Fruit fly (Drosophila melanogaster) whole organism, embryonic: Measurements from ENCODE around the gene asf1.

Experiments used
- Asciz ChIP-seq: fragments of 200-800 bp; sonication (Bioruptor generic); optimal IDR thresholded peaks from 2 replicates; lab custom pipeline; 2017; ENCODE audit warnings: missing biosample characterization, mild to moderate bottlenecking, missing genetic modification characterization, missing genetic modification reagents
- B-H2 ChIP-seq: fragments of 200-800 bp; sonication (Bioruptor generic); optimal IDR thresholded peaks from 2 replicates; lab custom pipeline; 2018; ENCODE audit warnings: missing biosample characterization, mild to moderate bottlenecking, missing genetic modification characterization
- CG10274 ChIP-seq: fragments of 200-800 bp; sonication (Bioruptor generic); optimal IDR thresholded peaks from 3 replicates; lab custom pipeline; 2017; ENCODE audit warnings: missing biosample characterization, mild to moderate bottlenecking, missing genetic modification characterization
- CG10431 ChIP-seq: fragments of 200-800 bp; sonication (Bioruptor generic); optimal IDR thresholded peaks from 3 replicates; lab custom pipeline; 2018; ENCODE audit warnings: missing biosample characterization, mild to moderate bottlenecking, missing genetic modification characterization
- CG11723 ChIP-seq: fragments of 200-800 bp; sonication (Bioruptor generic); optimal IDR thresholded peaks from 2 replicates; lab custom pipeline; 2017; ENCODE audit warnings: missing biosample characterization, mild to moderate bottlenecking, missing genetic modification characterization
- CG12391 ChIP-seq: fragments of 200-800 bp; sonication (Bioruptor generic); optimal IDR thresholded peaks from 3 replicates; lab custom pipeline; 2018; ENCODE audit warnings: missing biosample characterization, mild to moderate bottlenecking, missing genetic modification characterization, moderate library complexity
- CG18011 ChIP-seq: fragments of 200-800 bp; sonication (Bioruptor generic); optimal IDR thresholded peaks from 2 replicates; lab custom pipeline; 2017; ENCODE audit warnings: missing biosample characterization, missing genetic modification characterization, mild to moderate bottlenecking, moderate library complexity, missing genotype
- CG18599 ChIP-seq: fragments of 200-800 bp; sonication (Bioruptor generic); optimal IDR thresholded peaks from 3 replicates; lab custom pipeline; 2017; ENCODE audit warnings: missing biosample characterization, missing genetic modification characterization, mild to moderate bottlenecking, moderate library complexity, missing genetic modification reagents
- CG2129 ChIP-seq: fragments of 200-800 bp; sonication (Bioruptor generic); IDR thresholded peaks from 2 replicates; pipeline ENCODE4 v1.3.6; 2022; ENCODE audit warnings: missing biosample characterization, missing genetic modification characterization; ENCODE audit not compliant: partially characterized antibody
- CG31224 ChIP-seq: fragments of 200-800 bp; sonication (Bioruptor generic); IDR thresholded peaks from 2 replicates; pipeline ENCODE4 v1.3.6; 2022; ENCODE audit warnings: missing biosample characterization, missing genetic modification characterization
- CG5180 ChIP-seq: fragments of 200-800 bp; sonication (Bioruptor generic); optimal IDR thresholded peaks from 3 replicates; lab custom pipeline; 2017; ENCODE audit warnings: missing biosample characterization, missing genetic modification characterization, mild to moderate bottlenecking, moderate library complexity, missing genetic modification reagents
- CG5245 ChIP-seq: fragments of 200-800 bp; sonication (Bioruptor generic); optimal IDR thresholded peaks from 3 replicates; lab custom pipeline; 2016; ENCODE audit warnings: missing biosample characterization, missing genetic modification characterization
- CG6765 ChIP-seq: fragments of 200-800 bp; sonication (Bioruptor generic); optimal IDR thresholded peaks from 3 replicates; lab custom pipeline; 2017; ENCODE audit warnings: missing biosample characterization, mild to moderate bottlenecking, missing genetic modification characterization
- CG7745 ChIP-seq: fragments of 200-800 bp; sonication (Bioruptor generic); optimal IDR thresholded peaks from 2 replicates; lab custom pipeline; 2018; ENCODE audit warnings: missing biosample characterization, mild to moderate bottlenecking, missing genetic modification characterization, moderate library complexity
- CG9817 ChIP-seq: fragments of 200-800 bp; sonication (Bioruptor generic); optimal IDR thresholded peaks from 2 replicates; lab custom pipeline; 2018; ENCODE audit warnings: missing biosample characterization, mild to moderate bottlenecking, missing genetic modification characterization, moderate library complexity
- Deaf1 ChIP-seq: fragments of 200-800 bp; optimal IDR thresholded peaks from 3 replicates; lab custom pipeline; 2019; ENCODE audit warnings: missing biosample characterization, mild to moderate bottlenecking, missing genetic modification characterization, moderate library complexity
- Dip3 ChIP-seq: fragments of 200-800 bp; sonication (Bioruptor generic); optimal IDR thresholded peaks from 3 replicates; lab custom pipeline; 2016; ENCODE audit warnings: missing biosample characterization, missing genetic modification characterization
- Dll ChIP-seq: fragments of 200-800 bp; sonication (Bioruptor generic); IDR thresholded peaks from 4 replicates; pipeline ENCODE4 v1.3.6; 2022; ENCODE audit warnings: missing biosample characterization, missing genetic modification characterization; ENCODE audit not compliant: partially characterized antibody
- Dp ChIP-seq: fragments of 200-800 bp; sonication (Bioruptor generic); optimal IDR thresholded peaks from 2 replicates; lab custom pipeline; 2018; ENCODE audit warnings: missing biosample characterization, mild to moderate bottlenecking, missing genetic modification characterization, moderate library complexity
- ERR ChIP-seq: fragments of 200-800 bp; sonication (Bioruptor generic); optimal IDR thresholded peaks from 2 replicates; lab custom pipeline; 2016; ENCODE audit warnings: missing biosample characterization, missing genetic modification characterization
- HLH54F ChIP-seq: fragments of 200-800 bp; sonication (Bioruptor generic); optimal IDR thresholded peaks from 3 replicates; lab custom pipeline; 2016; ENCODE audit warnings: missing biosample characterization, missing genetic modification characterization
- Hey ChIP-seq: fragments of 200-800 bp; sonication (Bioruptor generic); optimal IDR thresholded peaks from 3 replicates; lab custom pipeline; 2018; ENCODE audit warnings: missing biosample characterization, mild to moderate bottlenecking, missing genetic modification characterization
- Hmx ChIP-seq: fragments of 200-800 bp; sonication (Bioruptor generic); optimal IDR thresholded peaks from 2 replicates; lab custom pipeline; 2016; ENCODE audit warnings: missing biosample characterization, missing genetic modification characterization
- MESR4 ChIP-seq: fragments of 200-800 bp; sonication (Bioruptor generic); optimal IDR thresholded peaks from 2 replicates; lab custom pipeline; 2018; ENCODE audit warnings: missing biosample characterization, mild to moderate bottlenecking, missing genetic modification characterization, moderate library complexity
- Med ChIP-seq: fragments of 200-800 bp; sonication (Bioruptor generic); peaks from one replicate; lab custom pipeline; 2016; ENCODE audit warnings: missing biosample characterization, missing genetic modification characterization, mild to moderate bottlenecking, inconsistent platforms, moderate library complexity
- NC2α ChIP-seq: fragments of 200-800 bp; sonication (Bioruptor generic); optimal IDR thresholded peaks from 2 replicates; lab custom pipeline; 2016; ENCODE audit warnings: missing biosample characterization, missing genetic modification characterization
- Scr ChIP-seq: fragments of 200-800 bp; sonication (Bioruptor generic); IDR thresholded peaks from 2 replicates; pipeline ENCODE4 v1.3.6; 2022; ENCODE audit warnings: missing biosample characterization, missing genetic modification characterization; ENCODE audit not compliant: partially characterized antibody
- Six4 ChIP-seq: fragments of 200-800 bp; sonication (Bioruptor generic); optimal IDR thresholded peaks from 2 replicates; lab custom pipeline; 2016; ENCODE audit warnings: missing biosample characterization, missing genetic modification characterization
- Sox102F ChIP-seq: fragments of 200-800 bp; sonication (Bioruptor generic); optimal IDR thresholded peaks from 2 replicates; lab custom pipeline; 2018; ENCODE audit warnings: missing biosample characterization, mild to moderate bottlenecking, missing genetic modification characterization, moderate library complexity
- Stat92E ChIP-seq, 3 experiments: fragments of >200 bp in 2 of 3; fragments of 200-800 bp in 1 of 3; sonication (Bioruptor generic) in 1 of 3; optimal IDR thresholded peaks; 2 replicates each; lab custom pipeline; 2017 to 2019; ENCODE audit warnings: missing biosample characterization in 3 of 3, missing genetic modification characterization in 3 of 3, mild to moderate bottlenecking in 1 of 3, moderate library complexity in 1 of 3
- Tbp ChIP-seq: fragments of >200 bp; optimal IDR thresholded peaks from 2 replicates; lab custom pipeline; 2018; ENCODE audit warnings: missing biosample characterization, missing genetic modification characterization
- Xbp1 ChIP-seq: fragments of 200-800 bp; sonication (Bioruptor generic); optimal IDR thresholded peaks from 3 replicates; lab custom pipeline; 2016; ENCODE audit warnings: missing biosample characterization, mild to moderate bottlenecking, missing genetic modification characterization
- ab ChIP-seq: fragments of 200-800 bp; sonication (Bioruptor generic); optimal IDR thresholded peaks from 2 replicates; lab custom pipeline; 2016; ENCODE audit warnings: missing biosample characterization, missing genetic modification characterization
- ase ChIP-seq: fragments of 200-800 bp; sonication (Bioruptor generic); IDR thresholded peaks from 3 replicates; pipeline ENCODE4 v1.3.6; 2022; ENCODE audit warnings: missing biosample characterization, missing genetic modification characterization
- az2 ChIP-seq: fragments of 200-800 bp; sonication (Bioruptor generic); optimal IDR thresholded peaks from 3 replicates; lab custom pipeline; 2016; ENCODE audit warnings: missing biosample characterization, missing genetic modification characterization
- cg ChIP-seq: fragments of 200-800 bp; sonication (Bioruptor generic); optimal IDR thresholded peaks from 3 replicates; lab custom pipeline; 2019; ENCODE audit warnings: missing biosample characterization, mild to moderate bottlenecking, missing genetic modification characterization, moderate library complexity
- ewg ChIP-seq: fragments of 200-800 bp; sonication (Bioruptor generic); optimal IDR thresholded peaks from 3 replicates; lab custom pipeline; 2017; ENCODE audit warnings: mild to moderate bottlenecking, missing biosample characterization, missing genetic modification reagents, missing genetic modification characterization
- fd64A ChIP-seq: fragments of 200-800 bp; sonication (Bioruptor generic); optimal IDR thresholded peaks from 3 replicates; lab custom pipeline; 2018; ENCODE audit warnings: missing biosample characterization, mild to moderate bottlenecking, missing genetic modification characterization
- fu2 ChIP-seq: fragments of 200-800 bp; sonication (Bioruptor generic); optimal IDR thresholded peaks from 2 replicates; lab custom pipeline; 2016; ENCODE audit warnings: missing biosample characterization, missing genetic modification characterization
- gce ChIP-seq: fragments of 200-800 bp; sonication (Bioruptor generic); IDR thresholded peaks from 3 replicates; pipeline ENCODE4 v1.3.6; 2022; ENCODE audit warnings: missing biosample characterization, missing genetic modification characterization
- gro ChIP-seq: fragments of 200-800 bp; sonication (Bioruptor generic); optimal IDR thresholded peaks from 2 replicates; lab custom pipeline; 2016; ENCODE audit warnings: missing biosample characterization, missing genetic modification characterization
- jigr1 ChIP-seq: fragments of 200-800 bp; sonication (Bioruptor generic); IDR thresholded peaks from 3 replicates; pipeline ENCODE4 v1.3.6; 2022; ENCODE audit warnings: missing biosample characterization, missing genetic modification characterization
- odd ChIP-seq: fragments of 200-800 bp; sonication (Bioruptor generic); optimal IDR thresholded peaks from 2 replicates; lab custom pipeline; 2017; ENCODE audit warnings: missing biosample characterization, mild to moderate bottlenecking, missing genetic modification characterization
- onecut ChIP-seq: fragments of 200-800 bp; sonication (Bioruptor generic); IDR thresholded peaks from 2 replicates; pipeline ENCODE4 v1.3.6; 2022; ENCODE audit warnings: missing biosample characterization, missing genetic modification characterization
- p53 ChIP-seq: fragments of 200-800 bp; sonication (Bioruptor generic); optimal IDR thresholded peaks from 2 replicates; lab custom pipeline; 2016; ENCODE audit warnings: missing biosample characterization, missing genetic modification characterization
- pita ChIP-seq: fragments of 200-800 bp; sonication (Bioruptor generic); optimal IDR thresholded peaks from 2 replicates; lab custom pipeline; 2017; ENCODE audit warnings: missing biosample characterization, mild to moderate bottlenecking, missing genetic modification characterization
- prd ChIP-seq, 3 experiments: fragments of >200 bp in 2 of 3; fragments of 200-800 bp in 1 of 3; sonication (Bioruptor generic) in 1 of 3; optimal IDR thresholded peaks in 2 of 3; IDR thresholded peaks in 1 of 3; 2 replicates in 2 of 3; 3 replicates in 1 of 3; pipeline versions ENCODE4 v1.3.6 to Lab custom; 2017 to 2022; ENCODE audit warnings: missing biosample characterization in 1 of 3, missing genetic modification characterization in 1 of 3
- tll ChIP-seq, 2 experiments: fragments of 200-800 bp in 1 of 2; fragments of >200 bp in 1 of 2; sonication (Bioruptor generic) in 1 of 2; optimal IDR thresholded peaks; 2 replicates each; lab custom pipeline; 2017 to 2019; ENCODE audit warnings: missing biosample characterization in 2 of 2, missing genetic modification characterization in 2 of 2, mild to moderate bottlenecking in 1 of 2, moderate library complexity in 1 of 2
- ttk ChIP-seq: fragments of 200-800 bp; sonication (Bioruptor generic); IDR thresholded peaks from 2 replicates; pipeline ENCODE4 v2.1.2; 2022; ENCODE audit warnings: missing biosample characterization, missing genetic modification characterization

Gene asf1

DNA sequence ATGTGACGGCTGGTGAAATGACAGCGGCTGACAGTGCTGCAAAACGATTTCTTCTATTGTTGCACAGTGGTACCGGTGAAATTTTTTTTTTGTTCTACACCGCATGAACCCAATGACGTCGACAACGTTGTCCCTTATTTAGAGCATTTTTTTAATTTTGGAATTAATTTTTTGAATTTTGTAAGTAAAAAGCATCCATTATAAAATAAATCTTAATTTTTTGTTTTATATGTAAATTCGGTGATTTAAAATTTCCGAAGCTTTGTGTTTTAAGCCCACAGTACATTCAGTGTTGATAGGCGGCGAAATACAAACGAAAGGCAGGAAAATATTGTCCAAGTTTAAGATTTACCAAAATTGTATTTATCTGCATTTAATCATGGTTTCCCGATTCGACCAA, 6.5 kb upstream of the asf1 start, which contains the start of the genes Lon and PIG-F (continued):
- TF ChIP-seq fu2 (GFP tag; lab: Kevin White, UChicago) (peak; percentile 98), CG7745 (tag; lab: Kevin White, UChicago) (peak; percentile 88), Dip3 (GFP tag; lab: Kevin White, UChicago) (peak; percentile 98), jigr1 (GFP tag; lab: Robert Waterston, UW) (peak; percentile 97), ttk (GFP tag; lab: Robert Waterston, UW) (peak; percentile 98), NC2α (peak; percentile 95), Hmx (peak; percentile 97), Hey (tag; lab: Kevin White, UChicago) (peak; percentile 91), ewg (GFP tag; lab: Kevin White, UChicago) (peak; percentile 98), tll (GFP tag; optimal IDR thresholded peaks at IDR 0.05; lab: Kevin White, UChicago) (peak; percentile 59 to 81), Scr (GFP tag; lab: Robert Waterston, UW) (peak; percentile 63), onecut (peak; percentile 96), MESR4 (GFP tag; lab: Kevin White, UChicago) (peak; percentile 22), CG31224 (GFP tag; lab: Robert Waterston, UW) (peak; percentile 95), cg (GFP tag; lab: Kevin White, UChicago) (no peak), CG18599 (peak; percentile 99), CG12391 (tag; lab: Kevin White, UChicago) (peak; percentile 99), Tbp (GFP tag; lab: Kevin White, UChicago) (no peak), HLH54F (GFP tag; lab: Kevin White, UChicago) (peak; percentile 99), fd64A (GFP tag; lab: Kevin White, UChicago) (peak; percentile 95), Med (GFP tag; lab: Kevin White, UChicago) (peak; percentile 100), odd (GFP tag; lab: Kevin White, UChicago) (peak; percentile 99), CG9817 (tag; lab: Kevin White, UChicago) (peak; percentile 99), p53 (GFP tag; lab: Kevin White, UChicago) (peak; percentile 93), CG18011 (GFP tag; lab: Kevin White, UChicago) (peak; percentile 93), gro (peak; percentile 98), Sox102F (GFP tag; lab: Kevin White, UChicago) (peak; percentile 99), CG5245 (GFP tag; lab: Kevin White, UChicago) (peak; percentile 98), Stat92E (GFP tag; optimal IDR thresholded peaks at IDR 0.05; lab: Kevin White, UChicago) (peak in 1 of 3 experiments; percentile 95), B-H2 (peak; percentile 99), CG11723 (GFP tag; lab: Kevin White, UChicago) (peak; percentile 99), Xbp1 (GFP tag; lab: Kevin White, UChicago) (peak; percentile 99), Deaf1 (tag; lab: Kevin White, UChicago) (peak; percentile 88), prd (optimal IDR thresholded peaks at IDR 0.05; lab: Kevin White, UChicago) (no peak), prd (GFP tag; IDR thresholded peaks at IDR 0.05; lab: Robert Waterston, UW) (peak; percentile 99), CG5180 (GFP tag; lab: Kevin White, UChicago) (peak; percentile 92), Dp (GFP tag; lab: Kevin White, UChicago) (peak; percentile 55), ase (peak; percentile 98), CG6765 (peak; percentile 98), Six4 (GFP tag; lab: Kevin White, UChicago) (peak; percentile 99), gce (peak; percentile 95), CG10274 (peak; percentile 95), CG10431 (GFP tag; lab: Kevin White, UChicago) (peak; percentile 98), az2 (GFP tag; lab: Kevin White, UChicago) (peak; percentile 100), Asciz (GFP tag; lab: Kevin White, UChicago) (peak; percentile 99), Dll (GFP tag; lab: Robert Waterston, UW) (peak; percentile 76), ERR (peak; percentile 95), pita (GFP tag; lab: Kevin White, UChicago) (no peak), ab (GFP tag; lab: Kevin White, UChicago) (peak; percentile 96), CG2129 (GFP tag; lab: Robert Waterston, UW) (no peak)
